Fruit fly (Drosophila melanogaster) whole organism, adult: ENCODE measurements around the gene CG5079.

Experiments used
- CG33017 ChIP-seq: fragments of 200-800 bp; sonication (Bioruptor generic); optimal IDR thresholded peaks from 2 replicates; lab custom pipeline; 2018; ENCODE audit warnings: missing biosample characterization, mild to moderate bottlenecking, missing genetic modification characterization, moderate library complexity
- Clk ChIP-seq: fragments of 200-800 bp; sonication (Bioruptor generic); optimal IDR thresholded peaks from 2 replicates; lab custom pipeline; 2017; ENCODE audit warnings: missing biosample characterization, missing genetic modification characterization
- Crg-1 ChIP-seq: fragments of 200-800 bp; sonication (Bioruptor generic); optimal IDR thresholded peaks from 2 replicates; lab custom pipeline; 2016; ENCODE audit warnings: missing biosample characterization, missing genetic modification characterization
- bab1 ChIP-seq: fragments of 200-800 bp; sonication (Bioruptor generic); optimal IDR thresholded peaks from 3 replicates; lab custom pipeline; 2019; ENCODE audit warnings: missing biosample characterization, mild to moderate bottlenecking, missing genetic modification characterization, moderate library complexity
- cic ChIP-seq: fragments of 200-800 bp; sonication (Bioruptor generic); optimal IDR thresholded peaks from 2 replicates; lab custom pipeline; 2017; ENCODE audit warnings: missing biosample characterization, mild to moderate bottlenecking, missing genetic modification characterization, moderate library complexity
- cnc ChIP-seq, 2 experiments: fragments of >200 bp; optimal IDR thresholded peaks; 2 replicates each; lab custom pipeline; 2017
- kay ChIP-seq: fragments of 200-800 bp; sonication (Bioruptor generic); peaks from one replicate; lab custom pipeline; 2016; ENCODE audit warnings: missing biosample characterization, missing genetic modification characterization, borderline replicate concordance

- TF ChIP-seq cnc (optimal IDR thresholded peaks at IDR 0.05; lab: Kevin White, UChicago) (no peak), bab1 (peak; percentile 54), cic (GFP tag; lab: Kevin White, UChicago) (no peak), CG33017 (tag; lab: Kevin White, UChicago) (no peak), Crg-1 (GFP tag; lab: Kevin White, UChicago) (no peak), kay (GFP tag; lab: Kevin White, UChicago) (no peak), Clk (GFP tag; lab: Kevin White, UChicago) (no peak)
These were observed 48.2 kb downstream of the CG5079 start, which contains the start of gene RASSF8 for dm6 chr3R:25661531-25662193.
